Fruit fly (Drosophila melanogaster) Kc167 (cell line): ENCODE measurements around the gene Spps.

Source experiments
- Myc ChIP-seq: fragments of >200 bp; optimal IDR thresholded peaks from 2 replicates; lab custom pipeline; 2017; ENCODE audit warnings: missing external identifiers
- h ChIP-seq: fragments of >200 bp; optimal IDR thresholded peaks from 3 replicates; lab custom pipeline; 2018; ENCODE audit warnings: missing external identifiers
- psq ChIP-seq: fragments of >200 bp; optimal IDR thresholded peaks from 2 replicates; lab custom pipeline; 2017; ENCODE audit warnings: missing external identifiers

DNA sequence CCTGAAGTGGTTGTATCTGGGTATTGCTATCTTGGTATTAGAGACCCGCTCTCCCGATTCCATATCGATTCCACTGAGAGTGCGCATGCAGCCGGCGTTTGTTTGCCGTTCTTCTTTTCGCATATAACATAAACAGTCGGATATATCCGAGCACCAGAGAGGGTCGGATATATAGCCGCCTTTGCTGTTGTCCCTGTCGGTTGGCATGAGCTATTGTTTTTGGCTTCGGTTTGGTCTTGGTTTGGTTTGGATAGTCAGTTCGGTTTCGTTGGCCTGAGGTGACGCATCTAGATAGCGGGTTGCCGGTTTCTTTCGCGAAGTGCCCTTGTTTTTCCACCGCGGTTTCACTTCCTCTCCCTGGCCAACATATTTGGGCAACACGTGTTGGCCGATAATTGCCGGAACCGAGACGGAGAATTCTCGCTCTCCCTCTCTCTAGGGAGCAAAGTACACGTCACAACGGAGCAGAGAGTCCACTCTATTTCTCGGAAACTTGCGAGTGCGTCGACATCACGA lies 46.1 kb upstream of the Spps start, which contains the start of gene Orct2:
- TF ChIP-seq psq (lab: Kevin White, UChicago) (no peak), h (no peak), Myc (lab: Kevin White, UChicago) (no peak)
